Worm (Caenorhabditis elegans): Measurements from ENCODE around the gene srg-11.
A peak's percentile ranks its signal among the peaks of the same experiment; 100 is the strongest.

Gene srg-11

ce11 chrIII:4665272-4665671 is 14.5 kb upstream of the srg-11 start, which contains the start of gene T23F11.4:
Gene T23F11.4, minus strand, starts transcription at chrIII:4665372.
- no peak for TF ChIP-seq unc-120 (tag; optimal IDR thresholded peaks at IDR 0.05; ENCODE audit: poor library complexity, severe bottlenecking)
- no peak for TF ChIP-seq blmp-1 (tag; optimal IDR thresholded peaks at IDR 0.05)
- no peak for TF ChIP-seq sptf-1 (tag; optimal IDR thresholded peaks at IDR 0.05)
- TF ChIP-seq nhr-2 (tag; optimal IDR thresholded peaks at IDR 0.05), result no peak
- no peak for TF ChIP-seq mep-1 (tag; optimal IDR thresholded peaks at IDR 0.05)
- TF ChIP-seq ces-1 (GFP tag; optimal IDR thresholded peaks at IDR 0.05), result no peak
- TF ChIP-seq flh-1 (GFP tag; optimal IDR thresholded peaks at IDR 0.05), result no peak
- no peak for TF ChIP-seq drap-1 (GFP tag; optimal IDR thresholded peaks at IDR 0.05)

- no peak for TF ChIP-seq snpc-4 (tag; optimal IDR thresholded peaks at IDR 0.05)
- TF ChIP-seq mep-1 (tag; optimal IDR thresholded peaks at IDR 0.05), result peak; percentile 41
- TF ChIP-seq cnd-1 (tag; optimal IDR thresholded peaks at IDR 0.05), result peak; percentile 47
- TF ChIP-seq unc-62 (GFP tag; optimal IDR thresholded peaks at IDR 0.05), result peak; percentile 73
- peak; percentile 54 for TF ChIP-seq lin-13 (tag; optimal IDR thresholded peaks at IDR 0.05)
- peak; percentile 42 for TF ChIP-seq sptf-1 (tag; optimal IDR thresholded peaks at IDR 0.05)
- no peak for TF ChIP-seq elt-3 (tag; optimal IDR thresholded peaks at IDR 0.05)
- peak; percentile 96 for TF ChIP-seq unc-120 (tag; optimal IDR thresholded peaks at IDR 0.05; ENCODE audit: poor library complexity, severe bottlenecking)
- TF ChIP-seq pha-4 (tag; optimal IDR thresholded peaks at IDR 0.05), result peak; percentile 27
- no peak for TF ChIP-seq nhr-28 (tag; optimal IDR thresholded peaks at IDR 0.05)
- TF ChIP-seq lsy-2 (tag; optimal IDR thresholded peaks at IDR 0.05), result peak; percentile 41
- peak; percentile 84 for TF ChIP-seq hlh-1 (tag; optimal IDR thresholded peaks at IDR 0.05)
- TF ChIP-seq ceh-83 (GFP tag; optimal IDR thresholded peaks at IDR 0.05), result no peak
- peak; percentile 1 for TF ChIP-seq nhr-12 (tag; optimal IDR thresholded peaks at IDR 0.05)
- TF ChIP-seq ham-2 (GFP tag; optimal IDR thresholded peaks at IDR 0.05), result peak; percentile 62
- peak; percentile 40 for TF ChIP-seq ceh-43 (GFP tag; optimal IDR thresholded peaks at IDR 0.05)
- TF ChIP-seq ces-1 (GFP tag; optimal IDR thresholded peaks at IDR 0.05), result peak; percentile 55
- no peak for TF ChIP-seq mls-2 (tag; optimal IDR thresholded peaks at IDR 0.05)
- TF ChIP-seq ztf-11 (tag; optimal IDR thresholded peaks at IDR 0.05), result no peak
- peak; percentile 38 for TF ChIP-seq M03D4.4 (tag; optimal IDR thresholded peaks at IDR 0.05)
- TF ChIP-seq drap-1 (GFP tag; optimal IDR thresholded peaks at IDR 0.05), result peak; percentile 53
- peak; percentile 3 for TF ChIP-seq ceh-39 (tag; optimal IDR thresholded peaks at IDR 0.05)
Observed at ce11 chrIII:4666753-4667400, 12.9 kb upstream of the srg-11 start.

ce11 chrIII:4668073-4668472 is 11.7 kb upstream of the srg-11 start:
- TF ChIP-seq tbx-8 (GFP tag; optimal IDR thresholded peaks at IDR 0.05) (no peak), zip-8 (tag; optimal IDR thresholded peaks at IDR 0.05) (no peak), bed-3 (GFP tag; optimal IDR thresholded peaks at IDR 0.05) (no peak), unc-120 (tag; optimal IDR thresholded peaks at IDR 0.05; ENCODE audit: poor library complexity, severe bottlenecking) (no peak), nhr-28 (tag; optimal IDR thresholded peaks at IDR 0.05) (no peak), ceh-43 (GFP tag; optimal IDR thresholded peaks at IDR 0.05) (no peak), mab-5 (tag; optimal IDR thresholded peaks at IDR 0.05) (no peak)

ce11 chrIII:4671491-4671890 is 8.3 kb upstream of the srg-11 start, which contains the start of gene T23F11.11:
Gene T23F11.11, minus strand, starts transcription at chrIII:4671591.
- TF ChIP-seq unc-39 (tag; optimal IDR thresholded peaks at IDR 0.05) (no peak), sem-2 (GFP tag; optimal IDR thresholded peaks at IDR 0.05) (no peak)

ce11 chrIII:4671949-4672348 is 7.9 kb upstream of the srg-11 start, which contains the start of gene srg-13:
Gene srg-13, plus strand, starts transcription at chrIII:4672249.
- TF ChIP-seq nhr-2 (tag; optimal IDR thresholded peaks at IDR 0.05), result no peak
- TF ChIP-seq elt-1 (tag; optimal IDR thresholded peaks at IDR 0.05; ENCODE audit: borderline replicate concordance, insufficient read depth), result no peak
- TF ChIP-seq nhr-28 (tag; optimal IDR thresholded peaks at IDR 0.05), result no peak
- no peak for TF ChIP-seq nhr-12 (tag; optimal IDR thresholded peaks at IDR 0.05)
- no peak for TF ChIP-seq mep-1 (tag; optimal IDR thresholded peaks at IDR 0.05)
